Worm (Caenorhabditis elegans): ENCODE measurements around the gene srj-19.

DNA sequence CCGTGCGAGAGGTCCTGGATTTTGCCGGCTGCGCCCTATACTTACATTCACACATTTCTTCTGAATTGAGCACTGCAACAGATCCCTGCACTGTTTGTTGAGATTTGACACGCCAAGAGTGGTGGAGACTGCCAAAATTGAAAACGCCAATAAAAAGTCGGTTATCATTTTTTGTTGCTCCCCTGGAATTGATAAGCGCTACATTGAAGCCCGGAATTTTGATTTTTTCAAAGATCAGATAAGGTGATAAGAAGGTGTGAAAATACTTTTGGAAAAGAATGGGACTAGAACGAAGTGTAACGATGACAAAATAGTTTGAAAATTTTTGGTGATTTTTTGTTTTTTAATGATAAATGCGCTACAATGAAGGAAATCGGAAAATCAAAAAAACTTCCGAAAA is 15.2 kb upstream of the srj-19 start, which contains the start of gene C29G2.6:
- TF ChIP-seq ceh-39 (tag; optimal IDR thresholded peaks at IDR 0.05) (no peak), drap-1 (GFP tag; optimal IDR thresholded peaks at IDR 0.05) (no peak), unc-62 (GFP tag; optimal IDR thresholded peaks at IDR 0.05) (no peak), nhr-28 (tag; optimal IDR thresholded peaks at IDR 0.05) (no peak), nhr-237 (tag; optimal IDR thresholded peaks at IDR 0.05) (no peak), elt-3 (tag; optimal IDR thresholded peaks at IDR 0.05) (no peak), ham-2 (GFP tag; optimal IDR thresholded peaks at IDR 0.05) (no peak)
